Fruit fly (Drosophila melanogaster): ENCODE measurements around the gene ifc.

Gene ifc

dm6 chr2L:5948775-5949526, 37.2 kb upstream of the ifc start, which contains the start of gene CG9044 (continued):
- TF ChIP-seq inv (GFP tag; IDR thresholded peaks at IDR 0.05; ENCODE audit: partially characterized antibody) (peak; percentile 91), Bteb2 (GFP tag; optimal IDR thresholded peaks at IDR 0.05) (peak; percentile 57), CG2712 (tag; optimal IDR thresholded peaks at IDR 0.05) (peak; percentile 67), Hmr (GFP tag; optimal IDR thresholded peaks at IDR 0.05) (peak; percentile 33), NFAT (GFP tag; IDR thresholded peaks at IDR 0.05) (peak; percentile 81), CG15601 (tag; optimal IDR thresholded peaks at IDR 0.05) (peak; percentile 37), CG4820 (GFP tag; optimal IDR thresholded peaks at IDR 0.05) (peak; percentile 39), chinmo (GFP tag; IDR thresholded peaks at IDR 0.05; ENCODE audit: partially characterized antibody) (peak; percentile 81; the same call in 2 of the 4 replicates), chif (GFP tag; optimal IDR thresholded peaks at IDR 0.05) (peak; percentile 1 to 46), Scr (GFP tag; IDR thresholded peaks at IDR 0.05; ENCODE audit: partially characterized antibody) (peak; percentile 96), knrl (GFP tag; IDR thresholded peaks at IDR 0.05; ENCODE audit: partially characterized antibody) (peak; percentile 96), CG13624 (GFP tag; optimal IDR thresholded peaks at IDR 0.05) (peak; percentile 37), CG16863 (GFP tag; optimal IDR thresholded peaks at IDR 0.05) (peak; percentile 19), bab2 (GFP tag; optimal IDR thresholded peaks at IDR 0.05) (peak; percentile 67), CG17186 (GFP tag; optimal IDR thresholded peaks at IDR 0.05) (peak; percentile 44), CG14860 (GFP tag; IDR thresholded peaks at IDR 0.05; ENCODE audit: partially characterized antibody) (peak; percentile 89), CHES-1-like (GFP tag; optimal IDR thresholded peaks at IDR 0.05) (peak; percentile 76), pnt (GFP tag; optimal IDR thresholded peaks at IDR 0.05) (peak; percentile 66), row (GFP tag; IDR thresholded peaks at IDR 0.05) (peak; percentile 94), Trl (optimal IDR thresholded peaks at IDR 0.05) (no peak), Trl (GFP tag; optimal IDR thresholded peaks at IDR 0.05) (peak; percentile 67), D19B (GFP tag; optimal IDR thresholded peaks at IDR 0.05) (no peak), CG15696 (tag; optimal IDR thresholded peaks at IDR 0.05) (peak; percentile 41), NfI (GFP tag; optimal IDR thresholded peaks at IDR 0.05) (peak; percentile 53), wek (GFP tag; optimal IDR thresholded peaks at IDR 0.05) (no peak), tap (tag; optimal IDR thresholded peaks at IDR 0.05) (no peak), CG11247 (GFP tag; IDR thresholded peaks at IDR 0.05) (0 out of 2 replicates have a peak, but pooled peaks have one; percentile 43), CG31224 (GFP tag; IDR thresholded peaks at IDR 0.05) (0 out of 2 replicates have a peak, but pooled peaks have one; percentile 21), Pdp1 (GFP tag; optimal IDR thresholded peaks at IDR 0.05) (peak; percentile 67 to 69), Ssrp (tag; optimal IDR thresholded peaks at IDR 0.05) (peak; percentile 49), Ada2b (GFP tag; IDR thresholded peaks at IDR 0.05) (peak; percentile 45; the same call in 1 of the 2 replicates), D (optimal IDR thresholded peaks at IDR 0.05) (no peak), D (GFP tag; optimal IDR thresholded peaks at IDR 0.05) (peak; percentile 34), Dll (GFP tag; IDR thresholded peaks at IDR 0.05; ENCODE audit: partially characterized antibody) (peak; percentile 97), Aef1 (GFP tag; IDR thresholded peaks at IDR 0.05) (peak; percentile 22; the same call in 2 of the 3 replicates), CG11093 (GFP tag; IDR thresholded peaks at IDR 0.05) (peak; percentile 24; the same call in 1 of the 3 replicates), CG34224 (GFP tag; IDR thresholded peaks at IDR 0.05; ENCODE audit: partially characterized antibody) (peak; percentile 83), CG10366 (GFP tag; IDR thresholded peaks at IDR 0.05) (0 out of 2 replicates have a peak, but pooled peaks have one; percentile 40), tna (GFP tag; IDR thresholded peaks at IDR 0.05; ENCODE audit: partially characterized antibody) (peak; percentile 76), CG2129 (GFP tag; IDR thresholded peaks at IDR 0.05; ENCODE audit: partially characterized antibody) (peak; percentile 88), HmgZ (tag; optimal IDR thresholded peaks at IDR 0.05) (peak; percentile 66), dm (GFP tag; optimal IDR thresholded peaks at IDR 0.05) (peak; percentile 13), CG33213 (GFP tag; optimal IDR thresholded peaks at IDR 0.05) (peak; percentile 7), chn (GFP tag; optimal IDR thresholded peaks at IDR 0.05) (peak; percentile 62), CG8765 (GFP tag; IDR thresholded peaks at IDR 0.05) (0 out of 2 replicates have a peak, but pooled peaks have one; percentile 22), HmgD (GFP tag; optimal IDR thresholded peaks at IDR 0.05) (peak; percentile 31), CG6791 (GFP tag; IDR thresholded peaks at IDR 0.05; ENCODE audit: partially characterized antibody) (peak; percentile 88), jigr1 (GFP tag; IDR thresholded peaks at IDR 0.05) (0 out of 3 replicates have a peak, but pooled peaks have one; percentile 23)

Data from whole organism, embryonic.